Worm (Caenorhabditis elegans) whole organism, L3 larva: ENCODE data around the gene F56D6.8.

Source experiments
- R02D3.7 ChIP-seq: fragments of 150-350 bp; optimal IDR thresholded peaks from 2 replicates; lab custom pipeline; 2014; ENCODE audit warnings: missing biosample characterization, missing genetic modification characterization
- ZK546.5 ChIP-seq: sonication (generic microtip); optimal IDR thresholded peaks from 2 replicates; lab custom pipeline; 2017; ENCODE audit warnings: missing biosample characterization, missing genetic modification characterization
- aly-2 ChIP-seq: fragments of 150-350 bp; optimal IDR thresholded peaks from 2 replicates; lab custom pipeline; 2014; ENCODE audit warnings: missing biosample characterization, missing genetic modification characterization
- ama-1 ChIP-seq: fragments of 150-350 bp; optimal IDR thresholded peaks from 2 replicates; lab custom pipeline; 2018
- ceh-16 ChIP-seq: sonication (generic microtip); optimal IDR thresholded peaks from 2 replicates; lab custom pipeline; 2017; ENCODE audit warnings: missing biosample characterization, missing genetic modification characterization
- ceh-28 ChIP-seq: fragments of 150-350 bp; optimal IDR thresholded peaks from 2 replicates; lab custom pipeline; 2014; ENCODE audit warnings: missing biosample characterization, missing genetic modification reagents, missing genetic modification characterization
- ceh-82 ChIP-seq: fragments of 150-350 bp; optimal IDR thresholded peaks from 2 replicates; lab custom pipeline; 2014; ENCODE audit warnings: missing biosample characterization, missing genetic modification characterization
- ceh-9 ChIP-seq: sonication (generic microtip); optimal IDR thresholded peaks from 2 replicates; lab custom pipeline; 2018; ENCODE audit warnings: missing biosample characterization, missing genetic modification characterization
- daf-12 ChIP-seq: fragments of 150-350 bp; optimal IDR thresholded peaks from 2 replicates; lab custom pipeline; 2014; ENCODE audit warnings: missing biosample characterization, missing genetic modification reagents, missing genetic modification characterization
- egl-27 ChIP-seq: sonication (generic microtip); optimal IDR thresholded peaks from 4 replicates; lab custom pipeline; 2017; ENCODE audit warnings: missing biosample characterization, missing genetic modification reagents, missing genetic modification characterization
- elt-1 ChIP-seq: fragments of 150-350 bp; optimal IDR thresholded peaks from 2 replicates; lab custom pipeline; 2014; ENCODE audit warnings: missing biosample characterization, missing genetic modification characterization
- elt-2 ChIP-seq: sonication (generic microtip); optimal IDR thresholded peaks from 2 replicates; lab custom pipeline; 2016; ENCODE audit warnings: missing genetic modification reagents, mild to moderate bottlenecking, missing genetic modification characterization, missing compliant biosample characterization
- elt-3 ChIP-seq, 3 experiments: fragments of 150-350 bp in 1 of 3; sonication (generic microtip) in 2 of 3; optimal IDR thresholded peaks; 2 replicates in 2 of 3; 4 replicates in 1 of 3; lab custom pipeline; 2014 to 2017; ENCODE audit warnings: missing biosample characterization in 3 of 3, missing genetic modification characterization in 3 of 3
- eor-1 ChIP-seq, 2 experiments: fragments of 150-350 bp; optimal IDR thresholded peaks; 2 replicates each; lab custom pipeline; 2014 to 2018; ENCODE audit warnings: missing biosample characterization in 2 of 2, missing genetic modification characterization in 2 of 2
- fkh-10 ChIP-seq: sonication (generic microtip); optimal IDR thresholded peaks from 2 replicates; lab custom pipeline; 2017; ENCODE audit warnings: missing biosample characterization, missing genetic modification reagents, missing genetic modification characterization
- fkh-2 ChIP-seq: fragments of 150-350 bp; optimal IDR thresholded peaks from 2 replicates; lab custom pipeline; 2014; ENCODE audit warnings: missing biosample characterization, missing genetic modification reagents, missing genetic modification characterization
- fos-1 ChIP-seq: fragments of 150-350 bp; optimal IDR thresholded peaks from 2 replicates; lab custom pipeline; 2014; ENCODE audit warnings: missing biosample characterization, missing genetic modification characterization
- hmg-11 ChIP-seq: sonication (generic microtip); optimal IDR thresholded peaks from 2 replicates; lab custom pipeline; 2016; ENCODE audit warnings: missing genetic modification characterization, missing compliant biosample characterization
- jun-1 ChIP-seq: fragments of 150-350 bp; optimal IDR thresholded peaks from 2 replicates; lab custom pipeline; 2014; ENCODE audit warnings: missing biosample characterization, missing genetic modification reagents, missing genetic modification characterization
- lin-15B ChIP-seq: fragments of 150-350 bp; optimal IDR thresholded peaks from 2 replicates; lab custom pipeline; 2014; ENCODE audit warnings: missing biosample characterization, missing genetic modification characterization
- lin-39 ChIP-seq: fragments of 150-350 bp; optimal IDR thresholded peaks from 2 replicates; lab custom pipeline; 2018; ENCODE audit warnings: missing biosample characterization, missing genetic modification reagents, missing genetic modification characterization
- mdl-1 ChIP-seq: fragments of 150-350 bp; optimal IDR thresholded peaks from 2 replicates; lab custom pipeline; 2014; ENCODE audit warnings: missing biosample characterization, missing genetic modification characterization
- nfya-1 ChIP-seq: sonication (generic microtip); optimal IDR thresholded peaks from 2 replicates; lab custom pipeline; 2017; ENCODE audit warnings: missing genetic modification characterization, mild to moderate bottlenecking, missing compliant biosample characterization, antibody characterized with exemption, moderate library complexity; ENCODE audit not compliant: insufficient read depth
- nhr-11 ChIP-seq: fragments of 150-350 bp; optimal IDR thresholded peaks from 2 replicates; lab custom pipeline; 2014; ENCODE audit warnings: missing biosample characterization, missing genetic modification characterization
- nhr-12 ChIP-seq: fragments of 150-350 bp; optimal IDR thresholded peaks from 2 replicates; lab custom pipeline; 2014; ENCODE audit warnings: missing biosample characterization, missing genetic modification characterization
- nhr-23 ChIP-seq: fragments of 150-350 bp; optimal IDR thresholded peaks from 2 replicates; lab custom pipeline; 2014; ENCODE audit warnings: missing biosample characterization, missing genetic modification reagents, missing genetic modification characterization
- nhr-237 ChIP-seq: fragments of 150-350 bp; optimal IDR thresholded peaks from 2 replicates; lab custom pipeline; 2014; ENCODE audit warnings: missing biosample characterization, missing genetic modification characterization
- nhr-25 ChIP-seq: sonication (generic microtip); optimal IDR thresholded peaks from 2 replicates; lab custom pipeline; 2017; ENCODE audit warnings: missing biosample characterization, missing genetic modification characterization
- nhr-28 ChIP-seq: fragments of 150-350 bp; optimal IDR thresholded peaks from 2 replicates; lab custom pipeline; 2014; ENCODE audit warnings: missing biosample characterization, missing genetic modification characterization
- nhr-43 ChIP-seq: sonication (generic microtip); optimal IDR thresholded peaks from 2 replicates; lab custom pipeline; 2016; ENCODE audit warnings: mild to moderate bottlenecking, missing genetic modification characterization, missing compliant biosample characterization; ENCODE audit not compliant: poor library complexity, severe bottlenecking
- nhr-67 ChIP-seq: fragments of 150-350 bp; optimal IDR thresholded peaks from 2 replicates; lab custom pipeline; 2014; ENCODE audit warnings: missing biosample characterization, missing genetic modification characterization
- nhr-76 ChIP-seq: fragments of 150-350 bp; sonication (generic microtip); optimal IDR thresholded peaks from 5 replicates; lab custom pipeline; 2014; ENCODE audit warnings: missing biosample characterization, missing genetic modification characterization
- nhr-77 ChIP-seq: fragments of 150-350 bp; optimal IDR thresholded peaks from 2 replicates; lab custom pipeline; 2014; ENCODE audit warnings: missing biosample characterization, missing genetic modification characterization
- pha-4 ChIP-seq: fragments of 150-350 bp; optimal IDR thresholded peaks from 2 replicates; lab custom pipeline; 2014; ENCODE audit warnings: missing biosample characterization, missing genetic modification reagents, missing genetic modification characterization
- pqm-1 ChIP-seq: fragments of 150-350 bp; optimal IDR thresholded peaks from 2 replicates; lab custom pipeline; 2017; ENCODE audit warnings: missing biosample characterization, missing genetic modification characterization, inconsistent platforms
- sea-2 ChIP-seq: fragments of 150-350 bp; sonication (generic microtip); optimal IDR thresholded peaks from 4 replicates; lab custom pipeline; 2014; ENCODE audit warnings: missing biosample characterization, missing genetic modification reagents, missing genetic modification characterization
- snpc-4 ChIP-seq: fragments of 150-350 bp; optimal IDR thresholded peaks from 2 replicates; lab custom pipeline; 2014; ENCODE audit warnings: missing biosample characterization, missing genetic modification characterization
- tbx-2 ChIP-seq: sonication (generic microtip); optimal IDR thresholded peaks from 2 replicates; lab custom pipeline; 2016; ENCODE audit warnings: mild to moderate bottlenecking, missing genetic modification characterization, missing compliant biosample characterization
- unc-39 ChIP-seq: sonication (generic microtip); optimal IDR thresholded peaks from 4 replicates; lab custom pipeline; 2017; ENCODE audit warnings: missing biosample characterization, missing genetic modification characterization
- unc-62 ChIP-seq: fragments of 150-350 bp; sonication (generic microtip); optimal IDR thresholded peaks from 4 replicates; lab custom pipeline; 2014; ENCODE audit warnings: missing biosample characterization, missing genetic modification reagents, missing genetic modification characterization
- zag-1 ChIP-seq: fragments of 150-350 bp; optimal IDR thresholded peaks from 2 replicates; lab custom pipeline; 2014; ENCODE audit warnings: missing biosample characterization, missing genetic modification characterization
- ztf-11 ChIP-seq: fragments of 150-350 bp; optimal IDR thresholded peaks from 2 replicates; lab custom pipeline; 2014; ENCODE audit warnings: missing biosample characterization, missing genetic modification characterization
- ztf-4 ChIP-seq: fragments of 150-350 bp; optimal IDR thresholded peaks from 2 replicates; lab custom pipeline; 2014; ENCODE audit warnings: missing biosample characterization, missing genetic modification characterization

The F56D6.8 gene

DNA sequence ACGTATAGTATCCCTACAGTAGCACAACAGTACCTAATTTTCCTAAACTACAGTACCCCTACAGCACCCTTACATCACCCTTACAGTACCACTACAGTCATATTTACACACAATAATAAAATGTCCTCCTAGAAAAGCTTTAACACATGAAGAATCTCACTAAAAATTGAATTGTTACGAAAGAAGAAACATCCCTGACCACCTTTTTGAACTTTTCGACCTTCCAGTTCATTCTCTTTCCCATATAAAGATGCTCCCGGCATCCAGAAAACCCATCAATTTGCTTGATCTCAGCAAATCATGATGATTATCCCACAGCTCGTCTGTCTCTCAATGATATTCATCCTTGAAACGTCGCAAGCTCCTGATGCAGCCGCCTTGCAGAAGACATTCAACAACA lies 10.4 kb upstream of the F56D6.8 start, which contains the start of gene F56D6.21:
TSS of gene F56D6.21 (plus strand) at position 301 of the 400 bp plus-strand sequence.
- no peak for TF ChIP-seq nhr-23 (tag; lab: Kevin White, UChicago)
- TF ChIP-seq mdl-1 (tag; lab: Kevin White, UChicago) = no peak
- TF ChIP-seq nhr-25 (tag; lab: Kevin White, UChicago) = no peak
- no peak for TF ChIP-seq unc-39 (tag; lab: Kevin White, UChicago)
- no peak for TF ChIP-seq ceh-28 (tag; lab: Kevin White, UChicago)
- TF ChIP-seq nhr-76 (tag; lab: Kevin White, UChicago) = no peak
- TF ChIP-seq nhr-12 = no peak
- no peak for TF ChIP-seq fkh-2 (tag; lab: Kevin White, UChicago)
- TF ChIP-seq, all 47 proteins: peak for 0

DNA sequence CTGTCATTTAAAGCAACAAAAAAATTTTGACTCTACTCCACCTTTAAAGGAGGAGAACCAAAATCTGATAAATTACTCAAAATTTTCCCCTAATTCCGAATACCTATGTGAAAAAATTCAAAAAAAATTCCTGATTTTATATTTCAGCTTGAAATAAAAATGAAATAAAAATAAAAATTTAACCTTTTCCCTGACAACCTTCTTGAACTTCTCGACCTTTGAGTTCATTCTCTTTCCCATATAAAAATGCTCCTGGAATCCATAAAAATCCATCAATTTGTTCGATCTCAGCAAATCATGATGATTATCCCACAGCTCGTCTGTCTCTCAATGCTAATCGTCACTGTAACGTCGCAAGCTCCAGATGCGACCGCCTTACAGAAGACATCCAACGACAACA lies 8.7 kb upstream of the F56D6.8 start, which contains the start of gene F56D6.6:
TSS of gene F56D6.6 (plus strand) at position 301 of the 400 bp plus-strand sequence.
- no peak for TF ChIP-seq hmg-11

DNA sequence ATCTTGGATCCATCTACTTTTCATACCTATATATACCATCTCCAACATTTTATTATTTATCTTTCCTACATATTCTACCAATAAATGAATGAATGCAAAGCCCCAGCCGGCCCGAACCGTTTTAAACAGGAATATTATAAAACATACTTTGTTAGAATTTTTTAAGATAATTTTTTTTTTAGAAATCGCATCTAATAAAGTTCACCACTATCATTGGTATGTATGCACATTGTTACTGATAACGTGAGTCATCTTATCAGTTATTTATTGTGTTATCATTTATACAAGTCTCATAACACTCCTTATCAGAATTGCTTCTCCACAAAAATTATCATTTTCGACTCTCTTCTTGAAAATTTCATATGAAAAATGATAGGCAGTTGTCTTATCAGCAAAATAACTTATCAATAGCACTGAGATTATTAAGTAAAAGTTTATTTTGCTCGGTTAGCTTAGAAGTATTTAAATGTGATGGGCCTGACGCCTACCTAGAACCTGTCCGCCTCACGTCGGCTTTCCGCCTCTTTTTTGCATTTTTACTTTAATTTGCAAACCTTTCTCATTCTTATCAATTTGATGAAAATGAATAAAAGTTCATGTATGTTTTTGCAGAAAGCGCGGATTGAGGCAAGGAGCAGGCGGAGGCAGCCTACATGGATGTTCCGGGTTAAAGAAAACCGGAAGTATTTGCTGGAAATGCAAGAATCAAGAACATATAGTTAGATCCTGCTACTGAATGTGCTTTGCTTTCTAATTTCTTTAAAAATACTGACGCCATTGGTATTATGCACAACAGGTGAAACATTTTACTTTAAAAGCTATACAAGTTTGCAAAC lies 5.7 kb upstream of the F56D6.8 start, which contains the start of gene srz-62:
TSS of gene srz-62 (plus strand) at position 786 of the 836 bp plus-strand sequence.
- TF ChIP-seq ztf-4 (no peak), fkh-2 (tag; lab: Kevin White, UChicago) (no peak), nhr-28 (tag; lab: Kevin White, UChicago) (no peak), zag-1 (tag; lab: Kevin White, UChicago) (no peak), elt-2 (tag; lab: Kevin White, UChicago) (peak; percentile 100), tbx-2 (tag; lab: Kevin White, UChicago) (no peak), ceh-82 (tag; lab: Kevin White, UChicago) (no peak), egl-27 (peak; percentile 92), R02D3.7 (tag; lab: Kevin White, UChicago) (no peak), fos-1 (tag; lab: Kevin White, UChicago) (peak; percentile 82), ama-1 (no peak), pha-4 (tag; lab: Kevin White, UChicago) (peak; percentile 91), fkh-10 (GFP tag; lab: Kevin White, UChicago) (no peak), nhr-77 (tag; lab: Kevin White, UChicago) (no peak), aly-2 (tag; lab: Kevin White, UChicago) (no peak), nhr-23 (tag; lab: Kevin White, UChicago) (no peak), ceh-16 (tag; lab: Kevin White, UChicago) (no peak), pqm-1 (tag; lab: Kevin White, UChicago) (peak; percentile 100), ztf-11 (tag; lab: Kevin White, UChicago) (no peak), eor-1 (tag; optimal IDR thresholded peaks at IDR 0.05; lab: Kevin White, UChicago) (no peak), nfya-1 (tag; lab: Kevin White, UChicago) (no peak), nhr-67 (tag; lab: Kevin White, UChicago) (no peak), lin-15B (tag; lab: Kevin White, UChicago) (no peak), jun-1 (peak; percentile 98), elt-3 (tag; optimal IDR thresholded peaks at IDR 0.05; lab: Kevin White, UChicago) (no peak), lin-39 (tag; lab: Kevin White, UChicago) (no peak), nhr-237 (tag; lab: Kevin White, UChicago) (no peak), elt-1 (tag; lab: Kevin White, UChicago) (no peak), nhr-43 (no peak), snpc-4 (no peak), nhr-76 (tag; lab: Kevin White, UChicago) (no peak), mdl-1 (tag; lab: Kevin White, UChicago) (no peak), ceh-28 (tag; lab: Kevin White, UChicago) (no peak), daf-12 (tag; lab: Kevin White, UChicago) (no peak), ceh-9 (no peak), nhr-12 (no peak), unc-62 (GFP tag; lab: Kevin White, UChicago) (no peak), nhr-11 (tag; lab: Kevin White, UChicago) (no peak), sea-2 (GFP tag; lab: Kevin White, UChicago) (no peak), ZK546.5 (tag; lab: Kevin White, UChicago) (no peak), hmg-11 (no peak)
- TF ChIP-seq, all 47 proteins: peak for 6
